Worm (Caenorhabditis elegans) whole organism, late embryonic: ENCODE results near the gene Y69E1A.1.

Source experiments
- ahr-1 ChIP-seq: sonication (generic microtip); optimal IDR thresholded peaks from 2 replicates; lab custom pipeline; 2016; ENCODE audit warnings: missing genetic modification characterization, missing compliant biosample characterization
- ama-1 ChIP-seq: fragments of 150-350 bp; optimal IDR thresholded peaks from 2 replicates; lab custom pipeline; 2014
- ceh-2 ChIP-seq: sonication (generic microtip); optimal IDR thresholded peaks from 2 replicates; lab custom pipeline; 2016; ENCODE audit warnings: missing genotype, missing genetic modification characterization, missing compliant biosample characterization
- fkh-10 ChIP-seq: fragments of 150-350 bp; optimal IDR thresholded peaks from 2 replicates; lab custom pipeline; 2014; ENCODE audit warnings: missing biosample characterization, missing genetic modification reagents, missing genetic modification characterization
- hlh-13 ChIP-seq: fragments of 200-800 bp; sonication (Bioruptor generic); optimal IDR thresholded peaks from 2 replicates; lab custom pipeline; 2018; ENCODE audit warnings: mild to moderate bottlenecking, missing genetic modification characterization, missing compliant biosample characterization
- hlh-30 ChIP-seq: sonication (generic microtip); optimal IDR thresholded peaks from 2 replicates; lab custom pipeline; 2017; ENCODE audit warnings: antibody characterized with exemption, missing genetic modification characterization, missing compliant biosample characterization; ENCODE audit not compliant: insufficient read depth
- mec-3 ChIP-seq: sonication (generic microtip); optimal IDR thresholded peaks from 2 replicates; lab custom pipeline; 2016; ENCODE audit warnings: borderline replicate concordance, missing genetic modification characterization, missing compliant biosample characterization
- nhr-11 ChIP-seq: fragments of 150-350 bp; optimal IDR thresholded peaks from 2 replicates; lab custom pipeline; 2014; ENCODE audit warnings: missing biosample characterization, missing genetic modification characterization
- pag-3 ChIP-seq: sonication (generic microtip); optimal IDR thresholded peaks from 2 replicates; lab custom pipeline; 2016; ENCODE audit warnings: missing compliant biosample characterization, missing genetic modification characterization, borderline replicate concordance
- pqm-1 ChIP-seq: sonication (generic microtip); optimal IDR thresholded peaks from 2 replicates; lab custom pipeline; 2016; ENCODE audit warnings: missing genetic modification characterization, missing compliant biosample characterization
- sox-4 ChIP-seq: sonication (generic microtip); optimal IDR thresholded peaks from 2 replicates; lab custom pipeline; 2017; ENCODE audit warnings: mild to moderate bottlenecking, missing genetic modification characterization, inconsistent platforms, missing compliant biosample characterization
- ttx-3 ChIP-seq: sonication (generic microtip); optimal IDR thresholded peaks from 2 replicates; lab custom pipeline; 2016; ENCODE audit warnings: missing genetic modification reagents, missing genetic modification characterization, missing compliant biosample characterization
- unc-86 ChIP-seq: sonication (generic microtip); optimal IDR thresholded peaks from 2 replicates; lab custom pipeline; 2016; ENCODE audit warnings: missing genetic modification characterization, missing compliant biosample characterization

- TF ChIP-seq hlh-13 (no peak), ahr-1 (tag; lab: Kevin White, UChicago) (no peak), pqm-1 (no peak), pag-3 (tag; lab: Kevin White, UChicago) (no peak), fkh-10 (GFP tag; lab: Kevin White, UChicago) (no peak), unc-86 (tag; lab: Kevin White, UChicago) (no peak), nhr-11 (no peak), hlh-30 (no peak), sox-4 (tag; lab: Kevin White, UChicago) (no peak), ttx-3 (no peak), ama-1 (lab: Kevin White, UChicago) (no peak), mec-3 (no peak), ceh-2 (tag; lab: Kevin White, UChicago) (no peak)
These were observed 44.4 kb downstream of the Y69E1A.1 start, which contains the start of gene ZK596.3 for ce11 chrIV:10904282-10904681.
